Worm (Caenorhabditis elegans) whole organism, L3 larva: ENCODE results near the gene djr-1.1.

Experiments
- R02D3.7 ChIP-seq: fragments of 150-350 bp; optimal IDR thresholded peaks from 2 replicates; lab custom pipeline; 2014; ENCODE audit warnings: missing biosample characterization, missing genetic modification characterization
- ZK546.5 ChIP-seq: sonication (generic microtip); optimal IDR thresholded peaks from 2 replicates; lab custom pipeline; 2017; ENCODE audit warnings: missing biosample characterization, missing genetic modification characterization
- aly-2 ChIP-seq: fragments of 150-350 bp; optimal IDR thresholded peaks from 2 replicates; lab custom pipeline; 2014; ENCODE audit warnings: missing biosample characterization, missing genetic modification characterization
- ama-1 ChIP-seq: fragments of 150-350 bp; optimal IDR thresholded peaks from 2 replicates; lab custom pipeline; 2018
- ceh-28 ChIP-seq: fragments of 150-350 bp; optimal IDR thresholded peaks from 2 replicates; lab custom pipeline; 2014; ENCODE audit warnings: missing biosample characterization, missing genetic modification reagents, missing genetic modification characterization
- ceh-82 ChIP-seq: fragments of 150-350 bp; optimal IDR thresholded peaks from 2 replicates; lab custom pipeline; 2014; ENCODE audit warnings: missing biosample characterization, missing genetic modification characterization
- ceh-9 ChIP-seq: sonication (generic microtip); optimal IDR thresholded peaks from 2 replicates; lab custom pipeline; 2018; ENCODE audit warnings: missing biosample characterization, missing genetic modification characterization
- daf-12 ChIP-seq: fragments of 150-350 bp; optimal IDR thresholded peaks from 2 replicates; lab custom pipeline; 2014; ENCODE audit warnings: missing biosample characterization, missing genetic modification reagents, missing genetic modification characterization
- egl-27 ChIP-seq: sonication (generic microtip); optimal IDR thresholded peaks from 4 replicates; lab custom pipeline; 2017; ENCODE audit warnings: missing biosample characterization, missing genetic modification reagents, missing genetic modification characterization
- egl-5 ChIP-seq: fragments of 150-350 bp; optimal IDR thresholded peaks from 2 replicates; lab custom pipeline; 2017; ENCODE audit warnings: missing biosample characterization, missing genetic modification reagents, missing genetic modification characterization, inconsistent platforms
- elt-1 ChIP-seq: fragments of 150-350 bp; optimal IDR thresholded peaks from 2 replicates; lab custom pipeline; 2014; ENCODE audit warnings: missing biosample characterization, missing genetic modification characterization
- elt-2 ChIP-seq: sonication (generic microtip); optimal IDR thresholded peaks from 2 replicates; lab custom pipeline; 2016; ENCODE audit warnings: missing genetic modification reagents, mild to moderate bottlenecking, missing genetic modification characterization, missing compliant biosample characterization
- eor-1 ChIP-seq, 2 experiments: fragments of 150-350 bp; optimal IDR thresholded peaks; 2 replicates each; lab custom pipeline; 2014 to 2018; ENCODE audit warnings: missing biosample characterization in 2 of 2, missing genetic modification characterization in 2 of 2
- fkh-10 ChIP-seq: sonication (generic microtip); optimal IDR thresholded peaks from 2 replicates; lab custom pipeline; 2017; ENCODE audit warnings: missing biosample characterization, missing genetic modification reagents, missing genetic modification characterization
- fkh-2 ChIP-seq: fragments of 150-350 bp; optimal IDR thresholded peaks from 2 replicates; lab custom pipeline; 2014; ENCODE audit warnings: missing biosample characterization, missing genetic modification reagents, missing genetic modification characterization
- fos-1 ChIP-seq: fragments of 150-350 bp; optimal IDR thresholded peaks from 2 replicates; lab custom pipeline; 2014; ENCODE audit warnings: missing biosample characterization, missing genetic modification characterization
- hmg-11 ChIP-seq: sonication (generic microtip); optimal IDR thresholded peaks from 2 replicates; lab custom pipeline; 2016; ENCODE audit warnings: missing genetic modification characterization, missing compliant biosample characterization
- jun-1 ChIP-seq: fragments of 150-350 bp; optimal IDR thresholded peaks from 2 replicates; lab custom pipeline; 2014; ENCODE audit warnings: missing biosample characterization, missing genetic modification reagents, missing genetic modification characterization
- lin-15B ChIP-seq: fragments of 150-350 bp; optimal IDR thresholded peaks from 2 replicates; lab custom pipeline; 2014; ENCODE audit warnings: missing biosample characterization, missing genetic modification characterization
- lin-39 ChIP-seq: fragments of 150-350 bp; optimal IDR thresholded peaks from 2 replicates; lab custom pipeline; 2018; ENCODE audit warnings: missing biosample characterization, missing genetic modification reagents, missing genetic modification characterization
- lsy-12 ChIP-seq: sonication (generic microtip); optimal IDR thresholded peaks from 2 replicates; lab custom pipeline; 2016; ENCODE audit warnings: mild to moderate bottlenecking, missing genetic modification characterization, missing compliant biosample characterization
- mdl-1 ChIP-seq: fragments of 150-350 bp; optimal IDR thresholded peaks from 2 replicates; lab custom pipeline; 2014; ENCODE audit warnings: missing biosample characterization, missing genetic modification characterization
- nfya-1 ChIP-seq: sonication (generic microtip); optimal IDR thresholded peaks from 2 replicates; lab custom pipeline; 2017; ENCODE audit warnings: missing genetic modification characterization, mild to moderate bottlenecking, missing compliant biosample characterization, antibody characterized with exemption, moderate library complexity; ENCODE audit not compliant: insufficient read depth
- nhr-11 ChIP-seq: fragments of 150-350 bp; optimal IDR thresholded peaks from 2 replicates; lab custom pipeline; 2014; ENCODE audit warnings: missing biosample characterization, missing genetic modification characterization
- nhr-12 ChIP-seq: fragments of 150-350 bp; optimal IDR thresholded peaks from 2 replicates; lab custom pipeline; 2014; ENCODE audit warnings: missing biosample characterization, missing genetic modification characterization
- nhr-237 ChIP-seq: fragments of 150-350 bp; optimal IDR thresholded peaks from 2 replicates; lab custom pipeline; 2014; ENCODE audit warnings: missing biosample characterization, missing genetic modification characterization
- nhr-25 ChIP-seq: sonication (generic microtip); optimal IDR thresholded peaks from 2 replicates; lab custom pipeline; 2017; ENCODE audit warnings: missing biosample characterization, missing genetic modification characterization
- nhr-28 ChIP-seq: fragments of 150-350 bp; optimal IDR thresholded peaks from 2 replicates; lab custom pipeline; 2014; ENCODE audit warnings: missing biosample characterization, missing genetic modification characterization
- nhr-43 ChIP-seq: sonication (generic microtip); optimal IDR thresholded peaks from 2 replicates; lab custom pipeline; 2016; ENCODE audit warnings: mild to moderate bottlenecking, missing genetic modification characterization, missing compliant biosample characterization; ENCODE audit not compliant: poor library complexity, severe bottlenecking
- nhr-67 ChIP-seq: fragments of 150-350 bp; optimal IDR thresholded peaks from 2 replicates; lab custom pipeline; 2014; ENCODE audit warnings: missing biosample characterization, missing genetic modification characterization
- nhr-77 ChIP-seq: fragments of 150-350 bp; optimal IDR thresholded peaks from 2 replicates; lab custom pipeline; 2014; ENCODE audit warnings: missing biosample characterization, missing genetic modification characterization
- pha-4 ChIP-seq: fragments of 150-350 bp; optimal IDR thresholded peaks from 2 replicates; lab custom pipeline; 2014; ENCODE audit warnings: missing biosample characterization, missing genetic modification reagents, missing genetic modification characterization
- pqm-1 ChIP-seq: fragments of 150-350 bp; optimal IDR thresholded peaks from 2 replicates; lab custom pipeline; 2017; ENCODE audit warnings: missing biosample characterization, missing genetic modification characterization, inconsistent platforms
- sea-2 ChIP-seq: fragments of 150-350 bp; sonication (generic microtip); optimal IDR thresholded peaks from 4 replicates; lab custom pipeline; 2014; ENCODE audit warnings: missing biosample characterization, missing genetic modification reagents, missing genetic modification characterization
- snpc-4 ChIP-seq: fragments of 150-350 bp; optimal IDR thresholded peaks from 2 replicates; lab custom pipeline; 2014; ENCODE audit warnings: missing biosample characterization, missing genetic modification characterization
- tbx-2 ChIP-seq: sonication (generic microtip); optimal IDR thresholded peaks from 2 replicates; lab custom pipeline; 2016; ENCODE audit warnings: mild to moderate bottlenecking, missing genetic modification characterization, missing compliant biosample characterization
- unc-39 ChIP-seq: sonication (generic microtip); optimal IDR thresholded peaks from 4 replicates; lab custom pipeline; 2017; ENCODE audit warnings: missing biosample characterization, missing genetic modification characterization
- ztf-11 ChIP-seq: fragments of 150-350 bp; optimal IDR thresholded peaks from 2 replicates; lab custom pipeline; 2014; ENCODE audit warnings: missing biosample characterization, missing genetic modification characterization
- ztf-4 ChIP-seq: fragments of 150-350 bp; optimal IDR thresholded peaks from 2 replicates; lab custom pipeline; 2014; ENCODE audit warnings: missing biosample characterization, missing genetic modification characterization

Gene djr-1.1

DNA sequence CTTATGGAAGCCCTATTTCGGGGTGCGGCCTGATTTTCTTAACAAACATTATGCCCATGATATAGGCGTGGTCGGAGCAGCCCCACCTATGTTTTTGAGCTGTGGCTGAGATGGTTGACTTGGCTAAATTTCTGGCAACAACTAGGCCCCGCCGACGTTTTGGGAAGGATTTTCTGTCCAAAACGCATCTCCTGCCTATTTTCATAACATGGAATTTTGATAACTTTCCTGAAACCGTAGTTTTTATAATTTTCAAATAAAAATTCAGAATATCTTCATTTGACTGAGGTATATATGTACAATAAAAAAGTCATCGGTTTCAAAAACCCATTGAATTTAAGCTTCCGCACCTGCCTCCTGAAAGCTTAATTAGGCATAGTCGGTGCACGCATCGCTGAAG, 30.8 kb downstream of the djr-1.1 start:
- TF ChIP-seq nhr-12 (tag; lab: Kevin White, UChicago): no peak
- TF ChIP-seq nhr-11 (tag; lab: Kevin White, UChicago): no peak
- TF ChIP-seq ceh-28 (tag; lab: Kevin White, UChicago): no peak
- no peak for TF ChIP-seq lin-15B (tag; lab: Kevin White, UChicago)
- no peak for TF ChIP-seq daf-12 (tag; lab: Kevin White, UChicago)
- TF ChIP-seq nhr-237 (tag; lab: Kevin White, UChicago): no peak
- TF ChIP-seq nhr-28 (tag; lab: Kevin White, UChicago): no peak
- TF ChIP-seq ceh-82: no peak
- TF ChIP-seq nfya-1 (tag; lab: Kevin White, UChicago): no peak
- TF ChIP-seq ztf-4 (tag; lab: Kevin White, UChicago): no peak
- no peak for TF ChIP-seq ama-1 (lab: Kevin White, UChicago)
- no peak for TF ChIP-seq lsy-12 (tag; lab: Kevin White, UChicago)
- no peak for TF ChIP-seq jun-1 (tag; lab: Kevin White, UChicago)
- no peak for TF ChIP-seq eor-1 (tag; optimal IDR thresholded peaks at IDR 0.05; lab: Kevin White, UChicago)
- no peak for TF ChIP-seq fos-1

DNA sequence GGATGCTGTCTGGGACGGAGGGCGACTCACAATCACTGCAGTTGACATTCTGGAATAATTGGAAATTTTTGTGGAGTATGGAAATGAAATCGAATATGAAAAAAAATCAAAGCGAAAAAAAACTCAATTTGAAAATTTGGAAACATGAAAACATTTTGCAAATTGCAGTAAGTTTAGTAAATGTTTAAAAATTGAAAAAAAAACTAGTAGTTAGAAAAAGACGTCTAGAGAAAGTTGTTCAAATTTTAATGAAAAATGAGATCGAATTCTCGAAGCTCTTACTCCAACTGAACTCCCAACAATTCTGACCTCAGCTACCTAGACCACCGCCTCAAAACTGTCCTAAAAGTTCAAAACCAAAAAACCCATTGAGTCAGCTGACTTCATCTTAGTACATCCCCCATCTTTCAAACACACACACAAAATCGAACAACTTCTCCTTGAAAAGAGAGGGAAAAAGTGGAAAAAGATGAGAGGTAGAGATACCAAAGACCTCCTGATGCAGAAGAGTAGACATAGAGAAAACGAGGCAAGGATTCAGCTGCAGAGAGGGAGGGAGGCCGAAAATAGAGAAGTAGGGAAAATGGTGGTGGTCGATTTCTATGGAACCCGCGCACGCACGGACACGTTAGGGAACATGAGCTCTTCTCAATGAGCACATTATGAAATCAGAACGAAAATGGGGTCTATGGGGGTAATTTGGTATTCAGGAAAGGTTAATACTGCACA, 32.8 kb downstream of the djr-1.1 start, which contains the start of gene K01A2.10:
Gene K01A2.10 (minus strand): TSS at position 51 of the 729 bp plus-strand sequence.
- TF ChIP-seq snpc-4 (tag; lab: Kevin White, UChicago): peak; percentile 57
- no peak for TF ChIP-seq fkh-2
- no peak for TF ChIP-seq ceh-9 (tag; lab: Kevin White, UChicago)
- TF ChIP-seq sea-2 (GFP tag; lab: Kevin White, UChicago): no peak
- TF ChIP-seq fos-1: no peak
- no peak for TF ChIP-seq pqm-1 (tag; lab: Kevin White, UChicago)
- no peak for TF ChIP-seq ztf-11 (tag; lab: Kevin White, UChicago)
- TF ChIP-seq R02D3.7: no peak
- TF ChIP-seq aly-2 (tag; lab: Kevin White, UChicago): no peak
- TF ChIP-seq egl-27 (tag; lab: Kevin White, UChicago): no peak
- no peak for TF ChIP-seq ama-1 (lab: Kevin White, UChicago)
- no peak for TF ChIP-seq unc-39 (tag; lab: Kevin White, UChicago)
- no peak for TF ChIP-seq nhr-77 (tag; lab: Kevin White, UChicago)
- TF ChIP-seq pha-4 (tag; lab: Kevin White, UChicago): no peak
- TF ChIP-seq ZK546.5 (tag; lab: Kevin White, UChicago): no peak
- TF ChIP-seq lin-15B (tag; lab: Kevin White, UChicago): peak; percentile 31
- TF ChIP-seq nfya-1 (tag; lab: Kevin White, UChicago): peak; percentile 75
- TF ChIP-seq fkh-10: no peak
- TF ChIP-seq elt-1 (tag; lab: Kevin White, UChicago): peak; percentile 4
- no peak for TF ChIP-seq tbx-2 (tag; lab: Kevin White, UChicago)
- peak; percentile 23 for TF ChIP-seq nhr-25 (tag; lab: Kevin White, UChicago)
- no peak for TF ChIP-seq elt-2 (tag; lab: Kevin White, UChicago)
- no peak for TF ChIP-seq ceh-28 (tag; lab: Kevin White, UChicago)
- no peak for TF ChIP-seq hmg-11 (tag; lab: Kevin White, UChicago)
- no peak for TF ChIP-seq jun-1 (tag; lab: Kevin White, UChicago)
- no peak for TF ChIP-seq lsy-12 (tag; lab: Kevin White, UChicago)
- no peak for TF ChIP-seq mdl-1 (tag; lab: Kevin White, UChicago)
- no peak for TF ChIP-seq nhr-12 (tag; lab: Kevin White, UChicago)
- TF ChIP-seq ceh-82: no peak
- peak; percentile 89 for TF ChIP-seq lin-39 (tag; lab: Kevin White, UChicago)
- TF ChIP-seq eor-1 (tag; optimal IDR thresholded peaks at IDR 0.05; lab: Kevin White, UChicago): no peak
- TF ChIP-seq egl-5 (tag; lab: Kevin White, UChicago): peak; percentile 80
- TF ChIP-seq nhr-11 (tag; lab: Kevin White, UChicago): no peak
- TF ChIP-seq nhr-43: no peak
- no peak for TF ChIP-seq nhr-67
